Worm (Caenorhabditis elegans) whole organism, L1 larva: ENCODE measurements around the gene upp-1.

ENCODE experiments used
- C16A3.4 ChIP-seq: fragments of 150-350 bp; optimal IDR thresholded peaks from 2 replicates; lab custom pipeline; 2014; ENCODE audit warnings: missing biosample characterization, missing genetic modification characterization
- C34B4.2 ChIP-seq: sonication (generic microtip); optimal IDR thresholded peaks from 2 replicates; lab custom pipeline; 2017; ENCODE audit warnings: mild to moderate bottlenecking, missing genetic modification characterization, missing compliant biosample characterization
- Y116A8C.19 ChIP-seq: sonication (generic microtip); optimal IDR thresholded peaks from 2 replicates; lab custom pipeline; 2016; ENCODE audit warnings: missing compliant biosample characterization, missing genetic modification characterization, borderline replicate concordance
- aha-1 ChIP-seq: fragments of 150-350 bp; optimal IDR thresholded peaks from 2 replicates; lab custom pipeline; 2014; ENCODE audit warnings: missing biosample characterization, missing genetic modification characterization
- alr-1 ChIP-seq: fragments of 200-800 bp; sonication (Bioruptor generic); optimal IDR thresholded peaks from 2 replicates; lab custom pipeline; 2018; ENCODE audit warnings: borderline replicate concordance, mild to moderate bottlenecking, missing genetic modification characterization, missing compliant biosample characterization
- aly-2 ChIP-seq: fragments of 150-350 bp; optimal IDR thresholded peaks from 2 replicates; lab custom pipeline; 2014; ENCODE audit warnings: missing biosample characterization, missing genetic modification characterization
- blmp-1 ChIP-seq: fragments of 150-350 bp; optimal IDR thresholded peaks from 2 replicates; lab custom pipeline; 2014; ENCODE audit warnings: missing biosample characterization, missing genetic modification characterization
- ceh-8 ChIP-seq: fragments of 200-800 bp; sonication (Bioruptor generic); optimal IDR thresholded peaks from 2 replicates; lab custom pipeline; 2018; ENCODE audit warnings: mild to moderate bottlenecking, missing genetic modification characterization, moderate library complexity, missing compliant biosample characterization
- ceh-90 ChIP-seq: sonication (generic microtip); optimal IDR thresholded peaks from 2 replicates; lab custom pipeline; 2016; ENCODE audit warnings: missing genetic modification characterization, missing compliant biosample characterization
- ces-1 ChIP-seq: fragments of 150-350 bp; optimal IDR thresholded peaks from 2 replicates; lab custom pipeline; 2014; ENCODE audit warnings: missing biosample characterization, missing genetic modification reagents, missing genetic modification characterization
- dpl-1 ChIP-seq, 3 experiments: fragments of 150-350 bp in 2 of 3; sonication (generic microtip) in 1 of 3; optimal IDR thresholded peaks; 2 replicates each; lab custom pipeline; 2014 to 2017; ENCODE audit warnings: missing biosample characterization in 3 of 3, missing genetic modification characterization in 3 of 3, missing genetic modification reagents in 3 of 3
- dsc-1 ChIP-seq: sonication (generic microtip); optimal IDR thresholded peaks from 2 replicates; lab custom pipeline; 2016; ENCODE audit warnings: mild to moderate bottlenecking, missing genetic modification characterization, missing compliant biosample characterization
- efl-1 ChIP-seq, 4 experiments: fragments of 150-350 bp; optimal IDR thresholded peaks in 3 of 4; peaks in 1 of 4; 1 replicate in 1 of 4; 2 replicates in 3 of 4; lab custom pipeline; 2014; ENCODE audit warnings: missing biosample characterization in 2 of 4, missing genetic modification characterization in 2 of 4, missing genetic modification reagents in 2 of 4
- efl-3 ChIP-seq: fragments of 200-800 bp; sonication (Bioruptor generic); optimal IDR thresholded peaks from 2 replicates; lab custom pipeline; 2018; ENCODE audit warnings: mild to moderate bottlenecking, missing genetic modification characterization, missing compliant biosample characterization
- egl-27 ChIP-seq, 2 experiments: fragments of 150-350 bp in 1 of 2; sonication (generic microtip); optimal IDR thresholded peaks; 3 replicates each; lab custom pipeline; 2017 to 2018; ENCODE audit warnings: missing biosample characterization in 2 of 2, missing genetic modification characterization in 2 of 2, missing genetic modification reagents in 2 of 2
- ets-5 ChIP-seq: fragments of 200-800 bp; sonication (Bioruptor generic); IDR thresholded peaks from 2 replicates; pipeline ENCODE4 v1.3.6; 2022; ENCODE audit warnings: missing genetic modification characterization, missing compliant biosample characterization
- fkh-4 ChIP-seq: sonication (generic microtip); optimal IDR thresholded peaks from 2 replicates; lab custom pipeline; 2016; ENCODE audit warnings: missing compliant biosample characterization, missing genetic modification characterization, borderline replicate concordance
- fos-1 ChIP-seq: fragments of 150-350 bp; optimal IDR thresholded peaks from 2 replicates; lab custom pipeline; 2014; ENCODE audit warnings: missing biosample characterization, missing genetic modification characterization
- grh-1 ChIP-seq: fragments of 200-800 bp; sonication (Bioruptor generic); IDR thresholded peaks from 2 replicates; pipeline ENCODE4 v1.3.6; 2022; ENCODE audit warnings: missing genetic modification reagents, missing genetic modification characterization, missing compliant biosample characterization
- hlh-17 ChIP-seq: fragments of 200-800 bp; sonication (Bioruptor generic); optimal IDR thresholded peaks from 2 replicates; lab custom pipeline; 2018; ENCODE audit warnings: missing genetic modification characterization, mild to moderate bottlenecking, missing compliant biosample characterization, moderate library complexity, borderline replicate concordance
- hlh-4 ChIP-seq: sonication (generic microtip); optimal IDR thresholded peaks from 2 replicates; lab custom pipeline; 2016; ENCODE audit warnings: mild to moderate bottlenecking, missing genetic modification characterization, missing compliant biosample characterization
- hpl-2 ChIP-seq: fragments of 150-350 bp; optimal IDR thresholded peaks from 2 replicates; lab custom pipeline; 2014; ENCODE audit warnings: missing biosample characterization, missing genetic modification reagents, missing genetic modification characterization
- lin-13 ChIP-seq: fragments of 150-350 bp; optimal IDR thresholded peaks from 2 replicates; lab custom pipeline; 2014; ENCODE audit warnings: missing biosample characterization, missing genetic modification reagents, missing genetic modification characterization
- lin-15B ChIP-seq: fragments of 150-350 bp; sonication (generic microtip); optimal IDR thresholded peaks from 3 replicates; lab custom pipeline; 2014; ENCODE audit warnings: missing biosample characterization, missing genetic modification characterization
- lin-39 ChIP-seq: fragments of 150-350 bp; optimal IDR thresholded peaks from 2 replicates; lab custom pipeline; 2014; ENCODE audit warnings: missing biosample characterization, missing genetic modification reagents, missing genetic modification characterization
- lir-3 ChIP-seq: sonication (generic microtip); optimal IDR thresholded peaks from 2 replicates; lab custom pipeline; 2016; ENCODE audit warnings: mild to moderate bottlenecking, missing genetic modification characterization, moderate library complexity, missing compliant biosample characterization; ENCODE audit not compliant: poor library complexity
- mab-9 ChIP-seq: fragments of 200-800 bp; sonication (Bioruptor generic); IDR thresholded peaks from 2 replicates; pipeline ENCODE4 v1.3.6; 2022; ENCODE audit warnings: missing genetic modification reagents, missing genetic modification characterization, missing compliant biosample characterization
- mdl-1 ChIP-seq, 2 experiments: fragments of 150-350 bp; optimal IDR thresholded peaks; 2 replicates each; lab custom pipeline; 2014 to 2017; ENCODE audit warnings: missing biosample characterization in 2 of 2, missing genetic modification characterization in 2 of 2, inconsistent platforms in 1 of 2
- mep-1 ChIP-seq: fragments of 150-350 bp; optimal IDR thresholded peaks from 2 replicates; lab custom pipeline; 2014; ENCODE audit warnings: missing biosample characterization, missing genetic modification characterization
- nhr-12 ChIP-seq: sonication (generic microtip); optimal IDR thresholded peaks from 2 replicates; lab custom pipeline; 2017; ENCODE audit warnings: missing biosample characterization, missing genetic modification characterization
- nhr-19 ChIP-seq: fragments of 200-800 bp; sonication (Bioruptor generic); conservative IDR thresholded peaks from 2 replicates; pipeline ENCODE4 v1.3.6; 2022; ENCODE audit warnings: missing genetic modification characterization, missing compliant biosample characterization
- nhr-20 ChIP-seq: sonication (generic microtip); optimal IDR thresholded peaks from 2 replicates; lab custom pipeline; 2016; ENCODE audit warnings: mild to moderate bottlenecking, missing genetic modification characterization, missing compliant biosample characterization
- nhr-237 ChIP-seq: fragments of 150-350 bp; optimal IDR thresholded peaks from 2 replicates; lab custom pipeline; 2014; ENCODE audit warnings: missing biosample characterization, missing genetic modification characterization
- nhr-47 ChIP-seq: sonication (generic microtip); optimal IDR thresholded peaks from 2 replicates; lab custom pipeline; 2016; ENCODE audit warnings: mild to moderate bottlenecking, missing genetic modification characterization, moderate library complexity, missing compliant biosample characterization
- nhr-71 ChIP-seq: sonication (generic microtip); optimal IDR thresholded peaks from 2 replicates; lab custom pipeline; 2016; ENCODE audit warnings: mild to moderate bottlenecking, missing genetic modification characterization, moderate library complexity, missing compliant biosample characterization
- nhr-76 ChIP-seq: sonication (generic microtip); optimal IDR thresholded peaks from 2 replicates; lab custom pipeline; 2017; ENCODE audit warnings: missing biosample characterization, missing genetic modification characterization
- nhr-84 ChIP-seq: sonication (generic microtip); optimal IDR thresholded peaks from 2 replicates; lab custom pipeline; 2017; ENCODE audit warnings: missing biosample characterization, missing genetic modification characterization
- nhr-85 ChIP-seq: sonication (generic microtip); peaks from one replicate; lab custom pipeline; 2016; ENCODE audit warnings: missing genetic modification characterization, inconsistent platforms, missing compliant biosample characterization
- nhr-90 ChIP-seq: sonication (generic microtip); optimal IDR thresholded peaks from 2 replicates; lab custom pipeline; 2016; ENCODE audit warnings: mild to moderate bottlenecking, missing genetic modification characterization, missing compliant biosample characterization; ENCODE audit not compliant: poor library complexity
- pax-3 ChIP-seq: fragments of 200-800 bp; sonication (Bioruptor generic); optimal IDR thresholded peaks from 2 replicates; lab custom pipeline; 2018; ENCODE audit warnings: mild to moderate bottlenecking, missing genetic modification characterization, moderate library complexity, missing compliant biosample characterization
- pqm-1 ChIP-seq: sonication (generic microtip); optimal IDR thresholded peaks from 3 replicates; lab custom pipeline; 2017; ENCODE audit warnings: missing biosample characterization, missing genetic modification characterization
- rnt-1 ChIP-seq: sonication (generic microtip); optimal IDR thresholded peaks from 2 replicates; lab custom pipeline; 2016; ENCODE audit warnings: mild to moderate bottlenecking, missing genetic modification characterization, moderate library complexity, missing compliant biosample characterization
- skn-1 ChIP-seq: fragments of 150-350 bp; optimal IDR thresholded peaks from 2 replicates; lab custom pipeline; 2014; ENCODE audit warnings: missing biosample characterization, missing genetic modification characterization
- snpc-4 ChIP-seq: fragments of 150-350 bp; optimal IDR thresholded peaks from 2 replicates; lab custom pipeline; 2014; ENCODE audit warnings: missing biosample characterization, missing genetic modification characterization
- sox-4 ChIP-seq: sonication (generic microtip); optimal IDR thresholded peaks from 2 replicates; lab custom pipeline; 2016; ENCODE audit warnings: missing genetic modification characterization, missing compliant biosample characterization
- swsn-7 ChIP-seq: sonication (generic microtip); optimal IDR thresholded peaks from 2 replicates; lab custom pipeline; 2016; ENCODE audit warnings: missing genetic modification characterization, missing compliant biosample characterization
- tbx-2 ChIP-seq: sonication (generic microtip); optimal IDR thresholded peaks from 2 replicates; lab custom pipeline; 2016; ENCODE audit warnings: missing genetic modification characterization, missing compliant biosample characterization
- unc-30 ChIP-seq: sonication (generic microtip); optimal IDR thresholded peaks from 2 replicates; lab custom pipeline; 2017; ENCODE audit warnings: missing biosample characterization, missing genetic modification characterization
- unc-62 ChIP-seq: fragments of 150-350 bp; optimal IDR thresholded peaks from 2 replicates; lab custom pipeline; 2014; ENCODE audit warnings: missing biosample characterization, missing genetic modification reagents, missing genetic modification characterization
- unc-98 ChIP-seq: fragments of 200-800 bp; sonication (Bioruptor generic); IDR thresholded peaks from 2 replicates; pipeline ENCODE4 v1.3.6; 2022; ENCODE audit warnings: missing genetic modification characterization, missing compliant biosample characterization
- zag-1 ChIP-seq: fragments of 150-350 bp; optimal IDR thresholded peaks from 2 replicates; lab custom pipeline; 2014; ENCODE audit warnings: missing biosample characterization, missing genetic modification characterization
- zip-4 ChIP-seq: fragments of 200-800 bp; sonication (Bioruptor generic); optimal IDR thresholded peaks from 2 replicates; lab custom pipeline; 2018; ENCODE audit warnings: mild to moderate bottlenecking, missing genetic modification characterization, moderate library complexity, missing compliant biosample characterization
- ztf-11 ChIP-seq, 2 experiments: sonication (generic microtip); optimal IDR thresholded peaks; 2 replicates each; lab custom pipeline; 2016 to 2017; ENCODE audit warnings: missing genetic modification characterization in 2 of 2, missing biosample characterization in 1 of 2, missing compliant biosample characterization in 1 of 2

upp-1 gene

ce11 chrIII:7642015-7642414 lies 886 bp downstream of the upp-1 start (continued):
- TF ChIP-seq ceh-90 (tag; lab: Kevin White, UChicago), result no peak
- TF ChIP-seq zip-4, result no peak
- TF ChIP-seq hlh-4, result no peak
- no peak for TF ChIP-seq efl-3 (GFP tag; lab: Kevin White, UChicago)
- TF ChIP-seq nhr-76 (tag; lab: Kevin White, UChicago), result no peak
- peak; percentile 40 for TF ChIP-seq nhr-90
- TF ChIP-seq C16A3.4 (tag; lab: Kevin White, UChicago), result peak; percentile 8
- TF ChIP-seq ceh-8 (GFP tag; lab: Kevin White, UChicago), result no peak
- TF ChIP-seq nhr-237, result no peak
- no peak for TF ChIP-seq tbx-2 (tag; lab: Kevin White, UChicago)
- peak; percentile 46 to 58 for TF ChIP-seq efl-1 (optimal IDR thresholded peaks at IDR 0.05; lab: Kevin White, UChicago)
- TF ChIP-seq efl-1 (GFP tag; optimal IDR thresholded peaks at IDR 0.05 in 1 of 2; lab: Kevin White, UChicago), result peak; percentile 26 to 58
- peak; percentile 74 for TF ChIP-seq nhr-85
- no peak for TF ChIP-seq pax-3
- TF ChIP-seq mep-1 (tag; lab: Kevin White, UChicago), result peak; percentile 42
- no peak for TF ChIP-seq unc-30
- no peak for TF ChIP-seq Y116A8C.19 (tag; lab: Kevin White, UChicago)
- TF ChIP-seq zag-1 (tag; lab: Kevin White, UChicago), result no peak
- no peak for TF ChIP-seq ztf-11 (tag; optimal IDR thresholded peaks at IDR 0.05; lab: Kevin White, UChicago)
- TF ChIP-seq unc-98 (GFP tag; lab: Robert Waterston, UW), result no peak
- TF ChIP-seq dpl-1 (GFP tag; optimal IDR thresholded peaks at IDR 0.05; lab: Kevin White, UChicago), result peak in 1 of 3 experiments; percentile 38
- TF ChIP-seq nhr-47 (tag; lab: Kevin White, UChicago), result peak; percentile 59
- no peak for TF ChIP-seq nhr-84 (tag; lab: Kevin White, UChicago)
- TF ChIP-seq blmp-1 (tag; lab: Kevin White, UChicago), result peak; percentile 27
- TF ChIP-seq aha-1 (tag; lab: Kevin White, UChicago), result no peak
- no peak for TF ChIP-seq egl-27 (tag; optimal IDR thresholded peaks at IDR 0.05; lab: Kevin White, UChicago)
- TF ChIP-seq C34B4.2 (tag; lab: Kevin White, UChicago), result no peak
- TF ChIP-seq nhr-12 (tag; lab: Kevin White, UChicago), result no peak
- TF ChIP-seq swsn-7 (tag; lab: Kevin White, UChicago), result peak; percentile 25
- no peak for TF ChIP-seq fkh-4 (tag; lab: Kevin White, UChicago)
- no peak for TF ChIP-seq hpl-2 (GFP tag; lab: Kevin White, UChicago)
- no peak for TF ChIP-seq ces-1 (GFP tag; lab: Kevin White, UChicago)
- no peak for TF ChIP-seq sox-4 (tag; lab: Kevin White, UChicago)
- no peak for TF ChIP-seq hlh-17 (GFP tag; lab: Kevin White, UChicago)
- TF ChIP-seq unc-62 (GFP tag; lab: Kevin White, UChicago), result no peak
- no peak for TF ChIP-seq lin-13 (GFP tag; lab: Kevin White, UChicago)
- TF ChIP-seq nhr-20 (tag; lab: Kevin White, UChicago), result peak; percentile 59
- TF ChIP-seq dsc-1 (tag; lab: Kevin White, UChicago), result no peak
- no peak for TF ChIP-seq lin-39 (tag; lab: Kevin White, UChicago)
- TF ChIP-seq nhr-19 (GFP tag; lab: Robert Waterston, UW), result peak; percentile 51
- TF ChIP-seq fos-1, result no peak
- TF ChIP-seq alr-1 (tag; lab: Kevin White, UChicago), result no peak
- no peak for TF ChIP-seq lin-15B (tag; lab: Kevin White, UChicago)
- no peak for TF ChIP-seq ets-5
- TF ChIP-seq lir-3, result peak; percentile 15
- TF ChIP-seq mab-9 (GFP tag; lab: Robert Waterston, UW), result no peak
- peak; percentile 69 for TF ChIP-seq nhr-71 (tag; lab: Kevin White, UChicago)
- TF ChIP-seq pqm-1 (tag; lab: Kevin White, UChicago), result no peak
- 0 out of 2 replicates have a peak, but pooled peaks have one; percentile 19 for TF ChIP-seq grh-1 (GFP tag; lab: Robert Waterston, UW)
- TF ChIP-seq skn-1 (tag; lab: Kevin White, UChicago), result no peak
- peak; percentile 9 to 90 for TF ChIP-seq mdl-1 (tag; optimal IDR thresholded peaks at IDR 0.05; lab: Kevin White, UChicago)
- peak; percentile 57 for TF ChIP-seq rnt-1 (tag; lab: Kevin White, UChicago)
- TF ChIP-seq snpc-4 (tag; lab: Kevin White, UChicago), result no peak
- TF ChIP-seq aly-2 (tag; lab: Kevin White, UChicago), result no peak
